Worm (Caenorhabditis elegans) whole organism, dauer: ENCODE data around the gene pssy-1.

Source experiments
- unc-62 ChIP-seq: sonication (generic microtip); optimal IDR thresholded peaks from 2 replicates; lab custom pipeline; 2017; ENCODE audit warnings: missing biosample characterization, missing genetic modification reagents, missing genetic modification characterization

pssy-1 gene

DNA sequence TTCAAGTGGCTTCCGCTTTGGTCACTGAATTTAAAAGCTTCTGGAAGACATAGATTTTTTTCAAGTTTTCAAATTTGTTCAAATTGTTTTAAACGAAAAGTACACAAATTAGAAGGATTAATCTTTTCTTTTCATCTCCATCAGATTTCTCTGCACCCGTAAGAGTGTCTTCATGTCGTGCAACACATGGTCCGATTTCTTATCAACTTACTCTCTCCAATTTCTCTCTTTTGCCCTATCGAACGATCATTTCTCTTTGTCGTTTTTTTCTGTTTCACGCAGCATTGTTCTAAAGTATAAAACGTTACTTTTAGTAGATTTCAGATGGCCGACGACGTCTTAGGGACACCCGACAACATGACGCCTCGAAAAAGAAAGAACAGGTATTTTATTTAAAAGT lies at the start of gene pssy-1:
pssy-1 (plus strand) TSS at position 318 of the 400 bp plus-strand sequence.
- no peak for TF ChIP-seq unc-62

ce11 chrX:9917362-9917761 lies 48.0 kb upstream of the pssy-1 start, which contains the start of gene F21G4.6:
F21G4.6 (minus strand) TSS chrX:9917448.
- TF ChIP-seq unc-62, result no peak

- TF ChIP-seq unc-62, result no peak
These were observed 46.4 kb upstream of the pssy-1 start, which contains the start of gene folr-1 for ce11 chrX:9918997-9919396. folr-1 (plus strand) TSS chrX:9919297.

- TF ChIP-seq unc-62, result no peak
These were observed 44.1 kb upstream of the pssy-1 start, which contains the start of gene C17G1.2 for ce11 chrX:9921257-9921656. C17G1.2 (plus strand) TSS chrX:9921557.

DNA sequence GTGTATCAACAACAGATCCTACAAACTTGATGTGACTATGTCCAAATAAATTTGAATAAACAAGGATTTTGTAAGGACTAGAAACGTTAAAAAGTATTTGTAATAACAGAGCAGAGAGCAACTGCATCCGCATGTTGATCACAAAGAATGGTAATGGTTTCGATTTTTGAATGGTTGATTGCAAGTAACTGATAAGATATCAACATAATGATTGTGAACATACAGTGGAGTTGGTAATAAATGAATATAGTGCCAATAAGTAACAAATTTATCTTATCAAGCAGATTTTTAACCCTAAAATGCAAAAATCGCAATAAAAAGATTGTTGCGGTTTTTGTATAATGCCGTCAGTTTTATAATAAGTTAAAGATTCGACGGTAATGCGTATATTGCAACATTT lies 40.4 kb upstream of the pssy-1 start, which contains the start of gene ugt-23:
ugt-23 (minus strand) TSS at position 212 of the 400 bp plus-strand sequence.
- no peak for TF ChIP-seq unc-62

- TF ChIP-seq unc-62, result no peak
These were observed 37.4 kb upstream of the pssy-1 start for ce11 chrX:9927993-9928392.

DNA sequence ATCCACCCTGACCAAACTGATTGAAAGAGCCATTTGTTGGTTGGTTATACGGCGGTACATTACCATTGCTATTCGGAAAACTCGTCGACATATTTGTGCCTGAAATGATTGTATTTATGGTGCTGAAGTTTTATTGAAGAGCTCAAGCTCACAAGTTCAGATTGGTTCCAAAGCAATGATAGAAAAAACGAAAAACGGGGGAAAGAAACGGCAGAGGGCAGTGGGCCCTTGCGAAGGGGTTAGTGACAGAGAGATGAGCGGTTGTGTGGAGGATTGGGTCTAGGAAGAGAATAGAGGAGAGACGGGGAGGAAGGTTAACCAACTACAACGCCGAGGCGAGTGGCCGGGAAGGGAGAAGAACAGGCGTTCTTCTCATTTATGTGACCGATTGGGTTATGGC lies 34.0 kb upstream of the pssy-1 start, which contains the start of gene nra-3:
nra-3 (minus strand) TSS at position 101 of the 400 bp plus-strand sequence.
- TF ChIP-seq unc-62, result no peak

- TF ChIP-seq unc-62, result no peak
These were observed 33.1 kb upstream of the pssy-1 start, which contains the start of gene tsp-21 for ce11 chrX:9932226-9932773. tsp-21 (plus strand) TSS chrX:9932371.

- TF ChIP-seq unc-62, result no peak
These were observed 31.9 kb upstream of the pssy-1 start for ce11 chrX:9933291-9934008.

- TF ChIP-seq unc-62, result no peak
These were observed 31.4 kb upstream of the pssy-1 start for ce11 chrX:9934009-9934323.

DNA sequence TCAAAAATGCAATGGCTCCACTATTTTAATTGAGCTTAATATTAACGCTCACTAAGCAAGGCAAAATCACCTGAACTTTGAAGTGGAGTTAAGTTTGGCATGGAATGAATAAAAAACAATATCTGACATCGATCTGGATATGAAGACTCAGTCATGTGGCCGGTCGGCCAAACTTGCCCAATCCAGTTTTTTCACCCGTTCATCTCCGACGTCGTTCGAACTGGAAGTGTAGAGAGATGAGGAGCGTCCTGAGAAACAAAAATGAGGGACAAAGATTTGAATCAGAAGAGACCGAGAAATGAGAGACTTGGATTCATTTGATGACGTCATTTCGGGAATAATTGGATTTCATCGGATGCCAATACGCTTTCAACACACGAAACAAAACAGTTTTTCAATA lies 27.3 kb upstream of the pssy-1 start:
- no peak for TF ChIP-seq unc-62

DNA sequence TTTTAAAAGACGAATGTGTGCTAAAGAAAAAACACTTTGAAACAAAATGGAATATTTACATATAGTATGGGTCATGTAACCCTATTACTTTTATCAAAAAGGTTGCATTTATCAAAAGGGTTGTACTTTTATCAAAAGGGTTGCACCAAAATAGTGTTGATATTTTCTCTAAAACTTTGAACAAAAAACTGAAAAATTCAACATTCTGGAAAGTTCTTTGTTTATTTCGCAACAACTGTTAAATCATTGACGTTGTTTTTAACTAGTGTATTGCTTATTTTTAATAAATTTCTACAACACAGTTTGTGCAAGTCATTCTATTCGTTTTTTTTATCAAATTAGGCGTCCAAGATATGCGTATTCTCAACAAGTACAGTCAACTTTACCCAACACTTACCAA lies 26.9 kb upstream of the pssy-1 start, which contains the start of the genes C17G1.5 and C17G1.14:
C17G1.5 (plus strand) TSS at position 266 of the 400 bp plus-strand sequence.
C17G1.14 (plus strand) TSS at position 277 of the 400 bp plus-strand sequence.
- no peak for TF ChIP-seq unc-62

- no peak for TF ChIP-seq unc-62
These were observed 24.9 kb upstream of the pssy-1 start for ce11 chrX:9940524-9940923.

ce11 chrX:9941379-9941778 lies 24.0 kb upstream of the pssy-1 start:
- TF ChIP-seq unc-62, result no peak

DNA sequence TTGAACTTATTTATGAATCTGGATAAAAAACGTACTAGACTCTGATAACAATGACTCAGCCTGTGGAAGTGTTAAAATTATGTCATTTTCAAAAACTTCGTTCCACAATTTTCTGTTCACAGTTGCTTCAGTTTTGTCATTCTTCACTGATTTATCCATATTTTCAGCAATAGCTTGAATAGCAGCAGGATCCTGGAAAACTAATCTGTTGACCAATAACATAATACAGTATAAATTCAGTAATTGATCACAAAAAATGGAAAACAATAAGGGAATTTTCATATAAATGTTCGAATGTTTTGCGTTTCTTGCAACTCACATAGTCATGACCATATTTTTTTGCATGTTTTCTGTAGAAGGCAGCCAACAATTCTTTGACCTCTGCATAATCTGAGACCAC lies 16.9 kb upstream of the pssy-1 start:
- TF ChIP-seq unc-62, result no peak

ce11 chrX:9948963-9949362 lies 16.4 kb upstream of the pssy-1 start, which contains the start of gene nas-37:
nas-37 (minus strand) TSS chrX:9949063.
- no peak for TF ChIP-seq unc-62

DNA sequence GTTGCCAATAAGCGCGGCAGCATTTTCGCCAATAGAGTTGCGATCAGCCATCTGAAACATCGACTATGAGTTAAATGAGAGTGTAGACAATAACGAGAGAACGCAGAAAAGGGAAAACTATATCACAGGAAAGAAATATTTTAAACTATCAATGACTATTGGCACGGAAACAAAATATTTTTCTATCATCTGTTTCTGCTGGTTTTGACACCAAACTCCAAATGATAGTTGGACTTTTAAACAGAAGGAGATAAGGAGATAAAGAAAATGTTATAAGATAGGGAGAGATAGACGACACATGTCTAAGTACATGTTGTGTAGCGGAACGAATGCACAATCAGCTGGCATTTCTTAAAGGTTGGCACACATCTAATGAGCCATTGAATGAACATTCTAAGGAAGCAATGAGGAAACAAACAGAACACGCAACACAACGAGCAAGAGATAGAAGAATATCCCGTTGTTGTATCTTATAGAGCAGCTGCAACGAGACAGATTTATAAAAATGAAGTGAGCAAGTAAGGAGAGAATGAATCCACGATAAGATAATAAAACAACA lies 10.8 kb upstream of the pssy-1 start, which contains the start of gene cysl-1:
cysl-1 (minus strand) TSS at position 51 of the 559 bp plus-strand sequence.
- TF ChIP-seq unc-62, result no peak
